Worm (Caenorhabditis elegans): ENCODE measurements around the gene 2L52.1.
A peak's percentile ranks its signal among the peaks of the same experiment; 100 is the strongest.

Gene 2L52.1

ce11 chrII:43640-44039 lies 42.0 kb downstream of the 2L52.1 start, which contains the start of gene nfyc-1 (continued):
- TF ChIP-seq dox-1 (GFP tag; IDR thresholded peaks at IDR 0.05), result peak; percentile 41; the same call in 1 of the 2 replicates
- TF ChIP-seq sea-2 (GFP tag; IDR thresholded peaks at IDR 0.05), result no peak
- no peak for TF ChIP-seq cebp-1 (GFP tag; IDR thresholded peaks at IDR 0.05)
- TF ChIP-seq cebp-1 (tag; optimal IDR thresholded peaks at IDR 0.05), result peak; percentile 10
- no peak for TF ChIP-seq C06A6.2 (GFP tag; conservative IDR thresholded peaks at IDR 0.05)
- TF ChIP-seq let-526 (GFP tag; IDR thresholded peaks at IDR 0.05), result no peak
- TF ChIP-seq D2030.7 (GFP tag; IDR thresholded peaks at IDR 0.05), result peak; percentile 66
- peak in 1 of 2 experiments; percentile 19 for TF ChIP-seq let-607 (tag; optimal IDR thresholded peaks at IDR 0.05)
- TF ChIP-seq T26A5.8 (tag; optimal IDR thresholded peaks at IDR 0.05), result no peak
- TF ChIP-seq zim-3 (tag; optimal IDR thresholded peaks at IDR 0.05), result no peak

ce11 chrII:44740-45139 lies 43.1 kb downstream of the 2L52.1 start, which contains the start of gene rpoa-49:
TSS of gene rpoa-49 (plus strand) at chrII:45040.
- TF ChIP-seq nfya-2 (GFP tag; IDR thresholded peaks at IDR 0.05) (no peak), hlh-12 (tag; optimal IDR thresholded peaks at IDR 0.05) (no peak), B0261.1 (tag; optimal IDR thresholded peaks at IDR 0.05) (no peak), let-526 (GFP tag; IDR thresholded peaks at IDR 0.05) (no peak), B0035.1 (tag; optimal IDR thresholded peaks at IDR 0.05) (no peak), madf-6 (GFP tag; IDR thresholded peaks at IDR 0.05) (no peak), ets-4 (GFP tag; optimal IDR thresholded peaks at IDR 0.05) (no peak), madf-10 (tag; optimal IDR thresholded peaks at IDR 0.05) (no peak), snpc-1.3 (tag; optimal IDR thresholded peaks at IDR 0.05; ENCODE audit: insufficient read depth) (no peak), nhr-80 (tag; optimal IDR thresholded peaks at IDR 0.05) (no peak), Y67H2A.10 (GFP tag; conservative IDR thresholded peaks at IDR 0.05) (no peak)

- TF ChIP-seq dox-1 (GFP tag; IDR thresholded peaks at IDR 0.05) (no peak), lsl-1 (GFP tag; optimal IDR thresholded peaks at IDR 0.05) (no peak), ccch-3 (GFP tag; optimal IDR thresholded peaks at IDR 0.05) (no peak), C17E4.6 (GFP tag; IDR thresholded peaks at IDR 0.05) (no peak), pbrm-1 (GFP tag; IDR thresholded peaks at IDR 0.05) (no peak), tbx-9 (tag; optimal IDR thresholded peaks at IDR 0.05; ENCODE audit: borderline replicate concordance) (no peak), T07F8.4 (tag; optimal IDR thresholded peaks at IDR 0.05) (no peak), madf-3 (GFP tag; IDR thresholded peaks at IDR 0.05) (no peak), F57C9.4 (tag; optimal IDR thresholded peaks at IDR 0.05) (no peak), gei-17 (GFP tag; optimal IDR thresholded peaks at IDR 0.05) (no peak), F33H1.4 (GFP tag; IDR thresholded peaks at IDR 0.05) (no peak), him-1 (tag; optimal IDR thresholded peaks at IDR 0.05) (no peak), hlh-26 (GFP tag; conservative IDR thresholded peaks at IDR 0.05) (no peak), nhr-179 (tag; optimal IDR thresholded peaks at IDR 0.05) (no peak)
Measured at ce11 chrII:46116-46515, 44.5 kb downstream of the 2L52.1 start, which contains the start of gene rpt-4. TSS of gene rpt-4 (minus strand) at chrII:46216.

- no peak for TF ChIP-seq egl-18 (GFP tag; IDR thresholded peaks at IDR 0.05)
- no peak for TF ChIP-seq mcd-1 (GFP tag; IDR thresholded peaks at IDR 0.05)
- no peak for TF ChIP-seq lir-1 (GFP tag; conservative IDR thresholded peaks at IDR 0.05)
- TF ChIP-seq nfya-2 (GFP tag; IDR thresholded peaks at IDR 0.05), result no peak
- no peak for TF ChIP-seq efl-1 (GFP tag; optimal IDR thresholded peaks at IDR 0.05)
- no peak for TF ChIP-seq hmg-20 (GFP tag; IDR thresholded peaks at IDR 0.05)
- no peak for TF ChIP-seq ztf-22 (GFP tag; optimal IDR thresholded peaks at IDR 0.05)
- no peak for TF ChIP-seq lin-26 (GFP tag; IDR thresholded peaks at IDR 0.05)
- TF ChIP-seq ztf-28 (GFP tag; IDR thresholded peaks at IDR 0.05), result no peak
- TF ChIP-seq lsl-1 (GFP tag; optimal IDR thresholded peaks at IDR 0.05), result no peak
- no peak for TF ChIP-seq hsf-1 (GFP tag; IDR thresholded peaks at IDR 0.05)
- TF ChIP-seq madf-3 (GFP tag; IDR thresholded peaks at IDR 0.05), result no peak
- no peak for TF ChIP-seq F39B2.1 (GFP tag; IDR thresholded peaks at IDR 0.05)
- TF ChIP-seq cebp-2 (GFP tag; IDR thresholded peaks at IDR 0.05), result no peak
- no peak for TF ChIP-seq B0261.1 (tag; optimal IDR thresholded peaks at IDR 0.05)
- no peak for TF ChIP-seq T07F8.4 (tag; optimal IDR thresholded peaks at IDR 0.05)
- no peak for TF ChIP-seq aptf-2 (GFP tag; conservative IDR thresholded peaks at IDR 0.05)
Measured at ce11 chrII:47280-47679, 45.6 kb downstream of the 2L52.1 start, which contains the start of gene C23H3.5. TSS of gene C23H3.5 (plus strand) at chrII:47580.

All from whole organism, young adult.